Fruit fly (Drosophila melanogaster) whole organism, embryonic: Measurements from ENCODE around the gene pnt.

Experiments
- CG10147 ChIP-seq: fragments of 200-800 bp; sonication (Bioruptor generic); optimal IDR thresholded peaks from 2 replicates; lab custom pipeline; 2019; ENCODE audit warnings: missing biosample characterization, mild to moderate bottlenecking, missing genetic modification characterization, moderate library complexity
- CG10209 ChIP-seq: fragments of 200-800 bp; sonication (Bioruptor generic); optimal IDR thresholded peaks from 3 replicates; lab custom pipeline; 2017; ENCODE audit warnings: missing biosample characterization, mild to moderate bottlenecking, missing genetic modification characterization, missing genetic modification reagents
- CG10462 ChIP-seq: fragments of 200-800 bp; sonication (Bioruptor generic); optimal IDR thresholded peaks from 2 replicates; lab custom pipeline; 2016; ENCODE audit warnings: missing biosample characterization, missing genetic modification characterization
- CG10654 ChIP-seq: fragments of 200-800 bp; sonication (Bioruptor generic); optimal IDR thresholded peaks from 2 replicates; lab custom pipeline; 2016; ENCODE audit warnings: missing biosample characterization, missing genetic modification characterization
- CG10959 ChIP-seq: fragments of 200-800 bp; sonication (Bioruptor generic); IDR thresholded peaks from 2 replicates; pipeline ENCODE4 v1.3.6; 2022; ENCODE audit warnings: missing biosample characterization, missing genetic modification characterization
- CG11560 ChIP-seq: fragments of 200-800 bp; sonication (Bioruptor generic); IDR thresholded peaks from 3 replicates; pipeline ENCODE4 v1.3.6; 2022; ENCODE audit warnings: missing biosample characterization, missing genetic modification characterization
- CG12236 ChIP-seq: fragments of 200-800 bp; sonication (Bioruptor generic); optimal IDR thresholded peaks from 2 replicates; lab custom pipeline; 2016; ENCODE audit warnings: missing biosample characterization, missing genetic modification characterization
- CG12391 ChIP-seq: fragments of 200-800 bp; sonication (Bioruptor generic); optimal IDR thresholded peaks from 3 replicates; lab custom pipeline; 2018; ENCODE audit warnings: missing biosample characterization, mild to moderate bottlenecking, missing genetic modification characterization, moderate library complexity
- CG12769 ChIP-seq: fragments of 200-800 bp; sonication (Bioruptor generic); optimal IDR thresholded peaks from 2 replicates; lab custom pipeline; 2019; ENCODE audit warnings: missing biosample characterization, mild to moderate bottlenecking, missing genetic modification characterization, moderate library complexity
- CG13775 ChIP-seq: fragments of 200-800 bp; sonication (Bioruptor generic); optimal IDR thresholded peaks from 3 replicates; lab custom pipeline; 2017; ENCODE audit warnings: missing biosample characterization, mild to moderate bottlenecking, missing genetic modification characterization
- CG13894 ChIP-seq: fragments of 200-800 bp; sonication (Bioruptor generic); optimal IDR thresholded peaks from 3 replicates; lab custom pipeline; 2018; ENCODE audit warnings: missing biosample characterization, mild to moderate bottlenecking, missing genetic modification characterization, moderate library complexity
- CG1602 ChIP-seq: fragments of 200-800 bp; sonication (Bioruptor generic); optimal IDR thresholded peaks from 3 replicates; lab custom pipeline; 2016; ENCODE audit warnings: missing biosample characterization, missing genetic modification characterization
- CG1603 ChIP-seq: fragments of 200-800 bp; sonication (Bioruptor generic); optimal IDR thresholded peaks from 2 replicates; lab custom pipeline; 2019; ENCODE audit warnings: missing biosample characterization, mild to moderate bottlenecking, missing genetic modification characterization, moderate library complexity
- CG17186 ChIP-seq: fragments of 200-800 bp; sonication (Bioruptor generic); optimal IDR thresholded peaks from 3 replicates; lab custom pipeline; 2017; ENCODE audit warnings: missing biosample characterization, missing genetic modification reagents, missing genetic modification characterization
- CG30020 ChIP-seq: fragments of 200-800 bp; optimal IDR thresholded peaks from 2 replicates; lab custom pipeline; 2019; ENCODE audit warnings: missing biosample characterization, mild to moderate bottlenecking, missing genetic modification characterization, moderate library complexity
- CG43689 ChIP-seq: fragments of 200-800 bp; sonication (Bioruptor generic); IDR thresholded peaks from 2 replicates; pipeline ENCODE4 v1.3.6; 2022; ENCODE audit warnings: missing biosample characterization, missing genetic modification characterization
- CG4404 ChIP-seq: fragments of 200-800 bp; sonication (Bioruptor generic); IDR thresholded peaks from 2 replicates; pipeline ENCODE4 v1.3.6; 2022; ENCODE audit warnings: missing biosample characterization, missing genetic modification characterization
- CG7786 ChIP-seq: fragments of 200-800 bp; sonication (Bioruptor generic); optimal IDR thresholded peaks from 2 replicates; lab custom pipeline; 2016; ENCODE audit warnings: missing biosample characterization, missing genetic modification characterization
- CG8388 ChIP-seq: fragments of 200-800 bp; sonication (Bioruptor generic); optimal IDR thresholded peaks from 2 replicates; lab custom pipeline; 2019; ENCODE audit warnings: missing biosample characterization, mild to moderate bottlenecking, missing genetic modification characterization, moderate library complexity
- CG9609 ChIP-seq: fragments of 200-800 bp; sonication (Bioruptor generic); optimal IDR thresholded peaks from 3 replicates; lab custom pipeline; 2016; ENCODE audit warnings: missing biosample characterization, missing genetic modification characterization
- D19A ChIP-seq: fragments of 200-800 bp; optimal IDR thresholded peaks from 3 replicates; lab custom pipeline; 2019; ENCODE audit warnings: missing biosample characterization, mild to moderate bottlenecking, missing genetic modification characterization, moderate library complexity
- Hsf ChIP-seq: fragments of 200-800 bp; sonication (Bioruptor generic); optimal IDR thresholded peaks from 3 replicates; lab custom pipeline; 2016; ENCODE audit warnings: missing biosample characterization, missing genetic modification characterization
- MESR4 ChIP-seq: fragments of 200-800 bp; sonication (Bioruptor generic); optimal IDR thresholded peaks from 2 replicates; lab custom pipeline; 2018; ENCODE audit warnings: missing biosample characterization, mild to moderate bottlenecking, missing genetic modification characterization, moderate library complexity
- Neu2 ChIP-seq: fragments of 200-800 bp; sonication (Bioruptor generic); optimal IDR thresholded peaks from 3 replicates; lab custom pipeline; 2016; ENCODE audit warnings: missing biosample characterization, missing genetic modification characterization, borderline replicate concordance
- ap ChIP-seq: fragments of 200-800 bp; sonication (Bioruptor generic); IDR thresholded peaks from 2 replicates; pipeline ENCODE4 v1.3.6; 2022; ENCODE audit warnings: missing biosample characterization, missing genetic modification characterization
- az2 ChIP-seq: fragments of 200-800 bp; sonication (Bioruptor generic); optimal IDR thresholded peaks from 3 replicates; lab custom pipeline; 2016; ENCODE audit warnings: missing biosample characterization, missing genetic modification characterization
- cg ChIP-seq: fragments of 200-800 bp; sonication (Bioruptor generic); optimal IDR thresholded peaks from 3 replicates; lab custom pipeline; 2019; ENCODE audit warnings: missing biosample characterization, mild to moderate bottlenecking, missing genetic modification characterization, moderate library complexity
- chif ChIP-seq, 2 experiments: fragments of 200-800 bp; sonication (Bioruptor generic); optimal IDR thresholded peaks; 3 replicates each; lab custom pipeline; 2016; ENCODE audit warnings: missing biosample characterization in 2 of 2, missing genetic modification characterization in 2 of 2
- crp ChIP-seq, 2 experiments: fragments of 200-800 bp; sonication (Bioruptor generic); optimal IDR thresholded peaks; 2 replicates in 1 of 2; 3 replicates in 1 of 2; lab custom pipeline; 2017; ENCODE audit warnings: missing biosample characterization in 2 of 2, missing genetic modification characterization in 2 of 2, mild to moderate bottlenecking in 1 of 2, moderate library complexity in 1 of 2
- dm ChIP-seq: fragments of 200-800 bp; sonication (Bioruptor generic); optimal IDR thresholded peaks from 3 replicates; lab custom pipeline; 2016; ENCODE audit warnings: missing biosample characterization, missing genetic modification characterization
- dmrt11E ChIP-seq: fragments of 200-800 bp; sonication (Bioruptor generic); optimal IDR thresholded peaks from 3 replicates; lab custom pipeline; 2018; ENCODE audit warnings: missing biosample characterization, mild to moderate bottlenecking, missing genetic modification characterization, moderate library complexity
- dpn ChIP-seq, 2 experiments: fragments of 200-800 bp; sonication (Bioruptor generic); optimal IDR thresholded peaks; 3 replicates each; lab custom pipeline; 2016; ENCODE audit warnings: missing biosample characterization in 2 of 2, missing genetic modification characterization in 2 of 2
- eyg ChIP-seq: fragments of 200-800 bp; sonication (Bioruptor generic); optimal IDR thresholded peaks from 3 replicates; lab custom pipeline; 2016; ENCODE audit warnings: missing biosample characterization, missing genetic modification characterization
- fd102C ChIP-seq: fragments of 200-800 bp; sonication (Bioruptor generic); optimal IDR thresholded peaks from 2 replicates; lab custom pipeline; 2018; ENCODE audit warnings: missing biosample characterization, mild to moderate bottlenecking, missing genetic modification characterization, moderate library complexity
- gem ChIP-seq: fragments of 200-800 bp; sonication (Bioruptor generic); optimal IDR thresholded peaks from 2 replicates; lab custom pipeline; 2019; ENCODE audit warnings: missing biosample characterization, mild to moderate bottlenecking, missing genetic modification characterization, moderate library complexity
- hb ChIP-seq: fragments of 200-800 bp; sonication (Bioruptor generic); IDR thresholded peaks from 3 replicates; pipeline ENCODE4 v1.3.6; 2022; ENCODE audit warnings: missing biosample characterization, missing genetic modification characterization; ENCODE audit not compliant: partially characterized antibody
- jumu ChIP-seq: fragments of 200-800 bp; sonication (Bioruptor generic); optimal IDR thresholded peaks from 3 replicates; lab custom pipeline; 2016; ENCODE audit warnings: missing biosample characterization, missing genetic modification characterization
- lilli ChIP-seq: fragments of 200-800 bp; sonication (Bioruptor generic); optimal IDR thresholded peaks from 3 replicates; lab custom pipeline; 2016; ENCODE audit warnings: missing biosample characterization, missing genetic modification characterization
- lmd ChIP-seq: fragments of 200-800 bp; sonication (Bioruptor generic); IDR thresholded peaks from 2 replicates; pipeline ENCODE4 v1.3.6; 2022; ENCODE audit warnings: missing biosample characterization, missing genetic modification characterization
- odd ChIP-seq: fragments of 200-800 bp; sonication (Bioruptor generic); optimal IDR thresholded peaks from 2 replicates; lab custom pipeline; 2017; ENCODE audit warnings: missing biosample characterization, mild to moderate bottlenecking, missing genetic modification characterization
- org-1 ChIP-seq: fragments of 200-800 bp; sonication (Bioruptor generic); optimal IDR thresholded peaks from 2 replicates; lab custom pipeline; 2017; ENCODE audit warnings: missing biosample characterization, missing genetic modification characterization
- pfk ChIP-seq: fragments of 200-800 bp; sonication (Bioruptor generic); optimal IDR thresholded peaks from 2 replicates; lab custom pipeline; 2018; ENCODE audit warnings: missing biosample characterization, mild to moderate bottlenecking, missing genetic modification characterization, moderate library complexity
- pnt ChIP-seq: fragments of 200-800 bp; sonication (Bioruptor generic); optimal IDR thresholded peaks from 3 replicates; lab custom pipeline; 2016; ENCODE audit warnings: missing biosample characterization, missing genetic modification characterization
- prd ChIP-seq, 3 experiments: fragments of >200 bp in 2 of 3; fragments of 200-800 bp in 1 of 3; sonication (Bioruptor generic) in 1 of 3; optimal IDR thresholded peaks in 2 of 3; IDR thresholded peaks in 1 of 3; 2 replicates in 2 of 3; 3 replicates in 1 of 3; pipeline versions ENCODE4 v1.3.6 to Lab custom; 2017 to 2022; ENCODE audit warnings: missing biosample characterization in 1 of 3, missing genetic modification characterization in 1 of 3
- psq ChIP-seq: fragments of 200-800 bp; sonication (Bioruptor generic); optimal IDR thresholded peaks from 2 replicates; lab custom pipeline; 2017; ENCODE audit warnings: missing biosample characterization, missing genetic modification characterization
- sc ChIP-seq, 3 experiments: fragments of >200 bp in 2 of 3; fragments of 200-800 bp in 1 of 3; sonication (Bioruptor generic) in 1 of 3; optimal IDR thresholded peaks; 2 replicates in 2 of 3; 3 replicates in 1 of 3; lab custom pipeline; 2017; ENCODE audit warnings: mild to moderate bottlenecking in 1 of 3, missing biosample characterization in 1 of 3, missing genetic modification characterization in 1 of 3, missing genetic modification reagents in 1 of 3
- zf30C ChIP-seq: fragments of 200-800 bp; sonication (Bioruptor generic); optimal IDR thresholded peaks from 3 replicates; lab custom pipeline; 2018; ENCODE audit warnings: missing biosample characterization, mild to moderate bottlenecking, missing genetic modification characterization

Gene pnt

dm6 chr3R:23300091-23300918 is 45.7 kb downstream of the pnt start (continued):
- peak; percentile 22 for TF ChIP-seq CG12236 (GFP tag; lab: Kevin White, UChicago)
- TF ChIP-seq dpn (GFP tag; optimal IDR thresholded peaks at IDR 0.05; lab: Kevin White, UChicago) = peak in 1 of 2 experiments; percentile 5
- peak; percentile 10 for TF ChIP-seq pnt
- TF ChIP-seq CG30020 (tag; lab: Kevin White, UChicago) = no peak
- no peak for TF ChIP-seq CG13894 (tag; lab: Kevin White, UChicago)
- no peak for TF ChIP-seq psq
- peak; percentile 62 for TF ChIP-seq CG8388
- TF ChIP-seq dmrt11E (tag; lab: Kevin White, UChicago) = peak; percentile 91
- TF ChIP-seq fd102C = peak; percentile 88
- TF ChIP-seq hb (GFP tag; lab: Robert Waterston, UW) = no peak
- peak; percentile 59 for TF ChIP-seq CG13775
- TF ChIP-seq CG12769 = no peak
- TF ChIP-seq CG10209 (GFP tag; lab: Kevin White, UChicago) = peak; percentile 51
- peak; percentile 18; the same call in 1 of the 2 replicates for TF ChIP-seq lmd
- peak; percentile 3 for TF ChIP-seq jumu
- TF ChIP-seq CG10462 (GFP tag; lab: Kevin White, UChicago) = peak; percentile 38
- peak; percentile 55; the same call in 1 of the 2 replicates for TF ChIP-seq CG4404
- no peak for TF ChIP-seq eyg (GFP tag; lab: Kevin White, UChicago)
- peak; percentile 97 for TF ChIP-seq zf30C (GFP tag; lab: Kevin White, UChicago)
- peak; percentile 20 for TF ChIP-seq CG7786 (GFP tag; lab: Kevin White, UChicago)
- peak; percentile 52 for TF ChIP-seq az2 (GFP tag; lab: Kevin White, UChicago)
- TF ChIP-seq crp (GFP tag; optimal IDR thresholded peaks at IDR 0.05; lab: Kevin White, UChicago) = peak in 1 of 2 experiments; percentile 19
- TF ChIP-seq MESR4 (GFP tag; lab: Kevin White, UChicago) = no peak
- no peak for TF ChIP-seq pfk (GFP tag; lab: Kevin White, UChicago)
- TF ChIP-seq chif (GFP tag; optimal IDR thresholded peaks at IDR 0.05; lab: Kevin White, UChicago) = peak; percentile 38 to 75
- TF ChIP-seq lilli (GFP tag; lab: Kevin White, UChicago) = peak; percentile 45
- peak; percentile 64 for TF ChIP-seq CG1603 (tag; lab: Kevin White, UChicago)
- TF ChIP-seq Neu2 = no peak
- no peak for TF ChIP-seq CG9609 (GFP tag; lab: Kevin White, UChicago)
- peak; percentile 30 for TF ChIP-seq org-1
- TF ChIP-seq gem (tag; lab: Kevin White, UChicago) = peak; percentile 78
- peak; percentile 55 for TF ChIP-seq CG1602
- TF ChIP-seq CG43689 (GFP tag; lab: Robert Waterston, UW) = no peak
- TF ChIP-seq CG10959 (GFP tag; lab: Robert Waterston, UW) = peak; percentile 64
- TF ChIP-seq D19A (tag; lab: Kevin White, UChicago) = peak; percentile 39
- TF ChIP-seq ap (GFP tag; lab: Robert Waterston, UW) = 0 out of 2 replicates have a peak, but pooled peaks have one; percentile 17
- TF ChIP-seq prd (optimal IDR thresholded peaks at IDR 0.05; lab: Kevin White, UChicago) = no peak
- TF ChIP-seq prd (GFP tag; IDR thresholded peaks at IDR 0.05; lab: Robert Waterston, UW) = peak; percentile 48; the same call in 2 of the 3 replicates
- peak; percentile 24 for TF ChIP-seq dm (GFP tag; lab: Kevin White, UChicago)
- TF ChIP-seq Hsf = peak; percentile 53
- TF ChIP-seq CG12391 (tag; lab: Kevin White, UChicago) = peak; percentile 78
- no peak for TF ChIP-seq CG10654
- TF ChIP-seq cg = peak; percentile 56
- no peak for TF ChIP-seq CG10147 (GFP tag; lab: Kevin White, UChicago)
- no peak for TF ChIP-seq sc (optimal IDR thresholded peaks at IDR 0.05; lab: Kevin White, UChicago)
- peak; percentile 34 for TF ChIP-seq sc (GFP tag; optimal IDR thresholded peaks at IDR 0.05; lab: Kevin White, UChicago)
- peak; percentile 6 for TF ChIP-seq odd (GFP tag; lab: Kevin White, UChicago)
- no peak for TF ChIP-seq CG11560
- TF ChIP-seq CG17186 (GFP tag; lab: Kevin White, UChicago) = no peak
